Worm (Caenorhabditis elegans) whole organism, L1 larva: ENCODE measurements around the gene Y43F8B.29.

Source experiments
- C34B4.2 ChIP-seq: sonication (generic microtip); optimal IDR thresholded peaks from 2 replicates; lab custom pipeline; 2017; ENCODE audit warnings: mild to moderate bottlenecking, missing genetic modification characterization, missing compliant biosample characterization
- elt-3 ChIP-seq, 6 experiments: fragments of 150-350 bp in 1 of 6; sonication (generic microtip); optimal IDR thresholded peaks; 2 replicates each; lab custom pipeline; 2017 to 2018; ENCODE audit warnings: missing biosample characterization in 6 of 6, missing genetic modification characterization in 6 of 6, inconsistent platforms in 1 of 6
- hlh-4 ChIP-seq: sonication (generic microtip); optimal IDR thresholded peaks from 2 replicates; lab custom pipeline; 2016; ENCODE audit warnings: mild to moderate bottlenecking, missing genetic modification characterization, missing compliant biosample characterization
- nhr-12 ChIP-seq: sonication (generic microtip); optimal IDR thresholded peaks from 2 replicates; lab custom pipeline; 2017; ENCODE audit warnings: missing biosample characterization, missing genetic modification characterization
- snpc-4 ChIP-seq: fragments of 150-350 bp; optimal IDR thresholded peaks from 2 replicates; lab custom pipeline; 2014; ENCODE audit warnings: missing biosample characterization, missing genetic modification characterization
- unc-62 ChIP-seq: fragments of 150-350 bp; optimal IDR thresholded peaks from 2 replicates; lab custom pipeline; 2014; ENCODE audit warnings: missing biosample characterization, missing genetic modification reagents, missing genetic modification characterization

ce11 chrV:19520130-19520529 lies 28.7 kb downstream of the Y43F8B.29 start:
- TF ChIP-seq nhr-12 (tag; lab: Kevin White, UChicago) (no peak), C34B4.2 (tag; lab: Kevin White, UChicago) (no peak), unc-62 (GFP tag; lab: Kevin White, UChicago) (no peak), elt-3 (tag; optimal IDR thresholded peaks at IDR 0.05; lab: Kevin White, UChicago) (no peak), hlh-4 (tag; lab: Kevin White, UChicago) (no peak), snpc-4 (tag; lab: Kevin White, UChicago) (no peak)
